Fruit fly (Drosophila melanogaster) whole organism, embryonic: ENCODE results near the gene Trxr1.

Source experiments
- CG10209 ChIP-seq: fragments of 200-800 bp; sonication (Bioruptor generic); optimal IDR thresholded peaks from 3 replicates; lab custom pipeline; 2017; ENCODE audit warnings: missing biosample characterization, mild to moderate bottlenecking, missing genetic modification characterization, missing genetic modification reagents
- CG18476 ChIP-seq: fragments of 200-800 bp; sonication (Bioruptor generic); optimal IDR thresholded peaks from 2 replicates; lab custom pipeline; 2016; ENCODE audit warnings: missing biosample characterization, mild to moderate bottlenecking, missing genetic modification characterization
- CG7745 ChIP-seq: fragments of 200-800 bp; sonication (Bioruptor generic); optimal IDR thresholded peaks from 2 replicates; lab custom pipeline; 2018; ENCODE audit warnings: missing biosample characterization, mild to moderate bottlenecking, missing genetic modification characterization, moderate library complexity
- CrebB ChIP-seq: fragments of 200-800 bp; sonication (Bioruptor generic); optimal IDR thresholded peaks from 3 replicates; lab custom pipeline; 2018; ENCODE audit warnings: missing biosample characterization, mild to moderate bottlenecking, missing genetic modification characterization
- D19A ChIP-seq: fragments of 200-800 bp; optimal IDR thresholded peaks from 3 replicates; lab custom pipeline; 2019; ENCODE audit warnings: missing biosample characterization, mild to moderate bottlenecking, missing genetic modification characterization, moderate library complexity
- gsb-n ChIP-seq: fragments of 200-800 bp; sonication (Bioruptor generic); optimal IDR thresholded peaks from 3 replicates; lab custom pipeline; 2018; ENCODE audit warnings: missing biosample characterization, mild to moderate bottlenecking, missing genetic modification characterization

DNA sequence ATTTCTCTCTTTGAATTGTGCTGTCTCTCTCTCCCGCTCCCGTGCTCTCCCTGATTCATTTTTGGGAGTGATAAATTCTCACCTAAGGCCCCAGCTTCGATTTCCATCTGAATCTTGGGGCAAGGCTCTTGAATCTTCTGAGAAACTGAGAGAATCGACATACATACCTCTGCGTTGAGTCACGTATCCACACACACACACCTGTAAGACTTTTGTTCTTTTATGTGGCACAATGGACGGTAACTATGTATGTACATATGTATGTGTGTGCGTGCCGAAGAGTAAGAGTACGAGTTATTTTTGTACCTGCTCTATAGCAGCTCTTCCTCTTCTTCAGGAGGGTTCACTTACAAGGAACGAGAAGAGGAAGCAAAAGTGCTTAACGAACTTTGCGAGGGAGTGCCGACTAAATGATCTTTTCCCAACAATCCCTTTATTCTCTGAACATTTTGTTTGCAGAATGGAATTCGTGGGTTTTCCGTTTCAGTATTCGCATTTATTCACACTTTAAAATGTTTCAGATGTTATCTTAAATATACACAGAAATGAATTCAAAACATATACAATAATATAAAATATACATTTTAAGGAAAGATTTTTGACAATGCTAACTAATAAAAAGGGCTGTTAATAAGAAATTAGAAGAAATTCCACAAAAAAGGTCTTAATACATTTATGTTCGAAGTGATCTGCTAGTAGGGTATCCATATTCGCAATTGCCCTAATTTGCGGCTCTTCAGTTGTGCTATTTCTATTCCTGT, 27.1 kb upstream of the Trxr1 start:
- TF ChIP-seq gsb-n (tag; lab: Kevin White, UChicago): no peak
- no peak for TF ChIP-seq CrebB (tag; lab: Kevin White, UChicago)
- no peak for TF ChIP-seq CG18476 (GFP tag; lab: Kevin White, UChicago)
- TF ChIP-seq D19A (tag; lab: Kevin White, UChicago): peak; percentile 72
- TF ChIP-seq CG10209 (GFP tag; lab: Kevin White, UChicago): no peak
- TF ChIP-seq CG7745: no peak
